Worm (Caenorhabditis elegans) whole organism, L4 larva: ENCODE measurements around the gene Y81B9A.4.

Experiments used
- F26F4.8 ChIP-seq: fragments of 200-800 bp; sonication (Bioruptor generic); conservative IDR thresholded peaks from 2 replicates; pipeline ENCODE4 v1.3.6; 2022; ENCODE audit warnings: missing genetic modification characterization, missing compliant biosample characterization
- F37D6.2 ChIP-seq: sonication (generic microtip); optimal IDR thresholded peaks from 2 replicates; lab custom pipeline; 2016; ENCODE audit warnings: mild to moderate bottlenecking, missing genetic modification characterization, missing compliant biosample characterization
- T20F7.1 ChIP-seq: fragments of 200-800 bp; sonication (Bioruptor generic); optimal IDR thresholded peaks from 2 replicates; lab custom pipeline; 2018; ENCODE audit warnings: mild to moderate bottlenecking, missing genetic modification characterization, missing compliant biosample characterization
- ZK337.2 ChIP-seq: fragments of 200-800 bp; sonication (Bioruptor generic); IDR thresholded peaks from 2 replicates; pipeline ENCODE4 v1.3.6; 2022; ENCODE audit warnings: missing genetic modification reagents, missing genetic modification characterization, missing compliant biosample characterization
- aha-1 ChIP-seq: fragments of 150-350 bp; peaks from one replicate; lab custom pipeline; 2014; ENCODE audit warnings: missing biosample characterization, missing genetic modification characterization
- ceh-44 ChIP-seq: fragments of 200-800 bp; sonication (Bioruptor generic); IDR thresholded peaks from 2 replicates; pipeline ENCODE4 v1.3.6; 2022; ENCODE audit warnings: missing genetic modification reagents, missing genetic modification characterization, missing compliant biosample characterization
- ceh-62 ChIP-seq: sonication (generic microtip); optimal IDR thresholded peaks from 2 replicates; lab custom pipeline; 2017; ENCODE audit warnings: missing biosample characterization, missing genetic modification characterization
- ceh-82 ChIP-seq: sonication (generic microtip); optimal IDR thresholded peaks from 2 replicates; lab custom pipeline; 2017; ENCODE audit warnings: missing biosample characterization, missing genetic modification characterization
- daf-16 ChIP-seq, 3 experiments: sonication (generic microtip); optimal IDR thresholded peaks; 2 replicates each; lab custom pipeline; 2016 to 2017; ENCODE audit warnings: missing genetic modification characterization in 3 of 3, missing genetic modification reagents in 3 of 3, mild to moderate bottlenecking in 2 of 3, missing compliant biosample characterization in 2 of 3, missing biosample characterization in 1 of 3, moderate library complexity in 1 of 3
- daf-8 ChIP-seq: fragments of 200-800 bp; sonication (Bioruptor generic); IDR thresholded peaks from 2 replicates; pipeline ENCODE4 v1.3.6; 2022; ENCODE audit warnings: missing genetic modification characterization, missing compliant biosample characterization
- dmd-8 ChIP-seq: fragments of 200-800 bp; sonication (Bioruptor generic); IDR thresholded peaks from 2 replicates; pipeline ENCODE4 v1.3.6; 2022; ENCODE audit warnings: missing genetic modification characterization, missing compliant biosample characterization
- fos-1 ChIP-seq: fragments of 150-350 bp; optimal IDR thresholded peaks from 2 replicates; lab custom pipeline; 2014; ENCODE audit warnings: missing biosample characterization, missing genetic modification characterization
- hif-1 ChIP-seq, 2 experiments: sonication (generic microtip); optimal IDR thresholded peaks; 2 replicates each; lab custom pipeline; 2016 to 2017; ENCODE audit warnings: missing compliant biosample characterization in 2 of 2, missing genetic modification characterization in 2 of 2, missing genetic modification reagents in 2 of 2, missing genotype in 2 of 2, mild to moderate bottlenecking in 1 of 2
- hlh-11 ChIP-seq: fragments of 200-800 bp; sonication (Bioruptor generic); optimal IDR thresholded peaks from 2 replicates; lab custom pipeline; 2018; ENCODE audit warnings: mild to moderate bottlenecking, missing genetic modification characterization, missing compliant biosample characterization
- hlh-30 ChIP-seq: sonication (generic microtip); optimal IDR thresholded peaks from 2 replicates; lab custom pipeline; 2017; ENCODE audit warnings: antibody characterized with exemption, mild to moderate bottlenecking, missing genetic modification characterization, missing compliant biosample characterization; ENCODE audit not compliant: insufficient read depth
- lin-15B ChIP-seq: fragments of 150-350 bp; sonication (generic microtip); optimal IDR thresholded peaks from 3 replicates; lab custom pipeline; 2014; ENCODE audit warnings: missing biosample characterization, missing genetic modification characterization
- lin-29 ChIP-seq: fragments of 200-800 bp; sonication (Bioruptor generic); IDR thresholded peaks from 2 replicates; pipeline ENCODE4 v1.3.6; 2022; ENCODE audit warnings: missing genetic modification reagents, missing genetic modification characterization, missing compliant biosample characterization
- lin-39 ChIP-seq: fragments of 150-350 bp; optimal IDR thresholded peaks from 2 replicates; lab custom pipeline; 2014; ENCODE audit warnings: missing biosample characterization, missing genetic modification reagents, missing genetic modification characterization
- mdl-1 ChIP-seq, 2 experiments: fragments of 150-350 bp in 1 of 2; sonication (generic microtip) in 1 of 2; optimal IDR thresholded peaks; 2 replicates each; lab custom pipeline; 2014 to 2017; ENCODE audit warnings: missing biosample characterization in 2 of 2, missing genetic modification characterization in 2 of 2
- mep-1 ChIP-seq: fragments of 150-350 bp; sonication (generic microtip); optimal IDR thresholded peaks from 3 replicates; lab custom pipeline; 2014; ENCODE audit warnings: missing biosample characterization, missing genetic modification characterization
- nhr-10 ChIP-seq: fragments of 150-350 bp; optimal IDR thresholded peaks from 2 replicates; lab custom pipeline; 2014; ENCODE audit warnings: missing biosample characterization, missing genetic modification characterization
- nhr-102 ChIP-seq: sonication (generic microtip); optimal IDR thresholded peaks from 2 replicates; lab custom pipeline; 2016; ENCODE audit warnings: mild to moderate bottlenecking, missing genetic modification characterization, moderate library complexity, missing compliant biosample characterization
- nhr-11 ChIP-seq: fragments of 150-350 bp; optimal IDR thresholded peaks from 2 replicates; lab custom pipeline; 2014; ENCODE audit warnings: missing biosample characterization, missing genetic modification characterization
- nhr-25 ChIP-seq: sonication (generic microtip); optimal IDR thresholded peaks from 2 replicates; lab custom pipeline; 2017; ENCODE audit warnings: missing genetic modification characterization, mild to moderate bottlenecking, missing compliant biosample characterization, antibody characterized with exemption, moderate library complexity, borderline replicate concordance; ENCODE audit not compliant: insufficient read depth
- nhr-28 ChIP-seq: fragments of 150-350 bp; optimal IDR thresholded peaks from 2 replicates; lab custom pipeline; 2014; ENCODE audit warnings: missing biosample characterization, missing genetic modification characterization
- nhr-48 ChIP-seq: sonication (generic microtip); optimal IDR thresholded peaks from 2 replicates; lab custom pipeline; 2016; ENCODE audit warnings: mild to moderate bottlenecking, missing genetic modification characterization, missing compliant biosample characterization
- nhr-77 ChIP-seq: fragments of 150-350 bp; optimal IDR thresholded peaks from 2 replicates; lab custom pipeline; 2014; ENCODE audit warnings: missing biosample characterization, missing genetic modification characterization
- php-3 ChIP-seq: fragments of 200-800 bp; sonication (Bioruptor generic); IDR thresholded peaks from 2 replicates; pipeline ENCODE4 v1.3.6; 2022; ENCODE audit warnings: missing genetic modification reagents, missing genetic modification characterization, missing compliant biosample characterization
- pqm-1 ChIP-seq: sonication (generic microtip); optimal IDR thresholded peaks from 2 replicates; lab custom pipeline; 2017; ENCODE audit warnings: missing biosample characterization, missing genetic modification characterization
- saeg-2 ChIP-seq: fragments of 200-800 bp; sonication (Bioruptor generic); IDR thresholded peaks from 2 replicates; pipeline ENCODE4 v1.3.6; 2022; ENCODE audit warnings: missing genetic modification reagents, missing genetic modification characterization, missing compliant biosample characterization
- spr-3 ChIP-seq: fragments of 200-800 bp; sonication (Bioruptor generic); optimal IDR thresholded peaks from 2 replicates; lab custom pipeline; 2018; ENCODE audit warnings: mild to moderate bottlenecking, missing genetic modification characterization, missing compliant biosample characterization
- tag-97 ChIP-seq: fragments of 200-800 bp; sonication (Bioruptor generic); IDR thresholded peaks from 2 replicates; pipeline ENCODE4 v1.3.6; 2022; ENCODE audit warnings: missing genetic modification characterization, missing compliant biosample characterization
- tra-1 ChIP-seq: fragments of 200-800 bp; sonication (Bioruptor generic); IDR thresholded peaks from 2 replicates; pipeline ENCODE4 v1.3.6; 2022; ENCODE audit warnings: missing genetic modification reagents, missing genetic modification characterization, missing compliant biosample characterization
- unc-39 ChIP-seq: sonication (generic microtip); optimal IDR thresholded peaks from 2 replicates; lab custom pipeline; 2017; ENCODE audit warnings: missing biosample characterization, missing genetic modification characterization
- unc-62 ChIP-seq, 3 experiments: fragments of 150-350 bp in 1 of 3; sonication (generic microtip); optimal IDR thresholded peaks in 2 of 3; peaks in 1 of 3; 1 replicate in 1 of 3; 2 replicates in 2 of 3; lab custom pipeline; 2014 to 2017; ENCODE audit warnings: missing biosample characterization in 3 of 3, missing genetic modification characterization in 3 of 3, missing genetic modification reagents in 3 of 3, missing genotype in 1 of 3
- zag-1 ChIP-seq: fragments of 150-350 bp; optimal IDR thresholded peaks from 2 replicates; lab custom pipeline; 2014; ENCODE audit warnings: missing biosample characterization, missing genetic modification characterization
- ztf-7 ChIP-seq: fragments of 150-350 bp; optimal IDR thresholded peaks from 2 replicates; lab custom pipeline; 2014; ENCODE audit warnings: missing biosample characterization, missing genetic modification characterization

Gene Y81B9A.4

ce11 chrX:9161253-9161904 lies 19.3 kb downstream of the Y81B9A.4 start:
- TF ChIP-seq ceh-82 (tag; lab: Kevin White, UChicago) = no peak
- TF ChIP-seq F26F4.8 = no peak
- peak; percentile 49 for TF ChIP-seq nhr-11 (tag; lab: Kevin White, UChicago)
- no peak for TF ChIP-seq nhr-102 (tag; lab: Kevin White, UChicago)
- TF ChIP-seq unc-62 (GFP tag; optimal IDR thresholded peaks at IDR 0.05 in 1 of 2; lab: Kevin White, UChicago) = peak in 1 of 2 experiments; percentile 91
- TF ChIP-seq unc-62 (tag; optimal IDR thresholded peaks at IDR 0.05; lab: Kevin White, UChicago) = no peak
- TF ChIP-seq aha-1 (tag; lab: Kevin White, UChicago) = peak; percentile 81
- TF ChIP-seq daf-16 (GFP tag; optimal IDR thresholded peaks at IDR 0.05; lab: Kevin White, UChicago) = peak in 1 of 2 experiments; percentile 46
- TF ChIP-seq daf-16 (tag; optimal IDR thresholded peaks at IDR 0.05; lab: Kevin White, UChicago) = no peak
- TF ChIP-seq, all 104 proteins: peak for 4

ce11 chrX:9155751-9156150 lies 25.0 kb downstream of the Y81B9A.4 start:
- TF ChIP-seq hif-1 (tag; optimal IDR thresholded peaks at IDR 0.05; lab: Kevin White, UChicago) = no peak
- no peak for TF ChIP-seq mdl-1 (tag; optimal IDR thresholded peaks at IDR 0.05; lab: Kevin White, UChicago)
- no peak for TF ChIP-seq ZK337.2 (GFP tag; lab: Robert Waterston, UW)
- peak; percentile 64 for TF ChIP-seq pqm-1
- TF ChIP-seq zag-1 (tag; lab: Kevin White, UChicago) = no peak
- no peak for TF ChIP-seq fos-1
- no peak for TF ChIP-seq spr-3
- TF ChIP-seq hlh-30 (tag; lab: Kevin White, UChicago) = no peak
- no peak for TF ChIP-seq mep-1 (tag; lab: Kevin White, UChicago)
- TF ChIP-seq lin-15B (tag; lab: Kevin White, UChicago) = no peak
- no peak for TF ChIP-seq nhr-11 (tag; lab: Kevin White, UChicago)
- no peak for TF ChIP-seq daf-8 (GFP tag; lab: Robert Waterston, UW)
- peak; percentile 3 for TF ChIP-seq nhr-77
- TF ChIP-seq saeg-2 = no peak
- TF ChIP-seq nhr-10 (tag; lab: Kevin White, UChicago) = no peak
- no peak for TF ChIP-seq unc-39 (tag; lab: Kevin White, UChicago)
- TF ChIP-seq nhr-48 (tag; lab: Kevin White, UChicago) = no peak
- TF ChIP-seq hlh-11 (tag; lab: Kevin White, UChicago) = peak; percentile 14
- TF ChIP-seq ceh-82 (tag; lab: Kevin White, UChicago) = no peak
- no peak for TF ChIP-seq ceh-62 (tag; lab: Kevin White, UChicago)
- no peak for TF ChIP-seq tra-1 (GFP tag; lab: Robert Waterston, UW)
- TF ChIP-seq F37D6.2 = no peak
- TF ChIP-seq ztf-7 = no peak
- TF ChIP-seq dmd-8 (GFP tag; lab: Robert Waterston, UW) = no peak
- TF ChIP-seq php-3 = peak; percentile 95
- TF ChIP-seq nhr-28 = peak; percentile 66
- no peak for TF ChIP-seq ceh-44 (GFP tag; lab: Robert Waterston, UW)
- TF ChIP-seq T20F7.1 = no peak
- no peak for TF ChIP-seq tag-97 (GFP tag; lab: Robert Waterston, UW)
- no peak for TF ChIP-seq lin-39 (tag; lab: Kevin White, UChicago)

- no peak for TF ChIP-seq nhr-25 (tag; lab: Kevin White, UChicago)
- TF ChIP-seq nhr-48 (tag; lab: Kevin White, UChicago) = no peak
- no peak for TF ChIP-seq lin-29 (GFP tag; lab: Robert Waterston, UW)
- TF ChIP-seq hlh-30 (tag; lab: Kevin White, UChicago) = no peak
These were observed 26.5 kb downstream of the Y81B9A.4 start, which contains the start of gene B0563.7 for ce11 chrX:9154216-9154615. B0563.7 (minus strand) TSS chrX:9154316.
